Fruit fly (Drosophila melanogaster) whole organism, embryonic: ENCODE results near the gene melt.
A peak's percentile ranks its signal among the peaks of the same experiment; 100 is the strongest.

ENCODE experiments used
- Antp ChIP-seq: fragments of 200-800 bp; sonication (Bioruptor generic); optimal IDR thresholded peaks from 3 replicates; lab custom pipeline; 2016; ENCODE audit warnings: missing biosample characterization, missing genetic modification characterization
- CG10209 ChIP-seq: fragments of 200-800 bp; sonication (Bioruptor generic); optimal IDR thresholded peaks from 3 replicates; lab custom pipeline; 2017; ENCODE audit warnings: missing biosample characterization, mild to moderate bottlenecking, missing genetic modification characterization, missing genetic modification reagents
- CG10979 ChIP-seq: fragments of 200-800 bp; sonication (Bioruptor generic); optimal IDR thresholded peaks from 2 replicates; lab custom pipeline; 2018; ENCODE audit warnings: missing biosample characterization, mild to moderate bottlenecking, missing genetic modification characterization, moderate library complexity
- CG1233 ChIP-seq: fragments of 200-800 bp; sonication (Bioruptor generic); optimal IDR thresholded peaks from 4 replicates; lab custom pipeline; 2018; ENCODE audit warnings: missing biosample characterization, mild to moderate bottlenecking, missing genetic modification characterization
- CG12659 ChIP-seq: fragments of 200-800 bp; sonication (Bioruptor generic); optimal IDR thresholded peaks from 3 replicates; lab custom pipeline; 2017; ENCODE audit warnings: mild to moderate bottlenecking, missing biosample characterization, missing genetic modification reagents, missing genetic modification characterization
- CG14667 ChIP-seq: fragments of 200-800 bp; sonication (Bioruptor generic); IDR thresholded peaks from 2 replicates; pipeline ENCODE4 v1.3.6; 2022; ENCODE audit warnings: missing biosample characterization, missing genetic modification characterization
- CG15269 ChIP-seq: fragments of 200-800 bp; sonication (Bioruptor generic); optimal IDR thresholded peaks from 2 replicates; lab custom pipeline; 2018; ENCODE audit warnings: missing biosample characterization, mild to moderate bottlenecking, missing genetic modification characterization, moderate library complexity
- CG1602 ChIP-seq: fragments of 200-800 bp; sonication (Bioruptor generic); optimal IDR thresholded peaks from 3 replicates; lab custom pipeline; 2016; ENCODE audit warnings: missing biosample characterization, missing genetic modification characterization
- CG1603 ChIP-seq: fragments of 200-800 bp; sonication (Bioruptor generic); optimal IDR thresholded peaks from 2 replicates; lab custom pipeline; 2019; ENCODE audit warnings: missing biosample characterization, mild to moderate bottlenecking, missing genetic modification characterization, moderate library complexity
- CG16863 ChIP-seq: fragments of 200-800 bp; sonication (Bioruptor generic); optimal IDR thresholded peaks from 3 replicates; lab custom pipeline; 2016; ENCODE audit warnings: missing biosample characterization, missing genetic modification characterization
- CG17186 ChIP-seq: fragments of 200-800 bp; sonication (Bioruptor generic); optimal IDR thresholded peaks from 3 replicates; lab custom pipeline; 2017; ENCODE audit warnings: missing biosample characterization, missing genetic modification reagents, missing genetic modification characterization
- CG18619 ChIP-seq: fragments of 200-800 bp; sonication (Bioruptor generic); optimal IDR thresholded peaks from 3 replicates; lab custom pipeline; 2017; ENCODE audit warnings: missing biosample characterization, mild to moderate bottlenecking, missing genetic modification characterization
- CG3163 ChIP-seq: fragments of 200-800 bp; sonication (Bioruptor generic); optimal IDR thresholded peaks from 3 replicates; lab custom pipeline; 2016; ENCODE audit warnings: missing biosample characterization, missing genetic modification characterization
- CG32767 ChIP-seq: fragments of 200-800 bp; sonication (Bioruptor generic); IDR thresholded peaks from 2 replicates; pipeline ENCODE4 v1.3.6; 2022; ENCODE audit warnings: missing biosample characterization, missing genetic modification characterization
- CG3726 ChIP-seq: fragments of 200-800 bp; sonication (Bioruptor generic); IDR thresholded peaks from 3 replicates; pipeline ENCODE4, ENCODE4 v1.3.6; 2022; ENCODE audit warnings: missing biosample characterization, missing genetic modification characterization
- CG3995 ChIP-seq: fragments of 200-800 bp; sonication (Bioruptor generic); optimal IDR thresholded peaks from 3 replicates; lab custom pipeline; 2016; ENCODE audit warnings: missing biosample characterization, missing genetic modification characterization
- CG4730 ChIP-seq: fragments of 200-800 bp; sonication (Bioruptor generic); IDR thresholded peaks from 2 replicates; pipeline ENCODE4 v1.3.6; 2022; ENCODE audit warnings: missing biosample characterization, missing genetic modification characterization
- CG6175 ChIP-seq: fragments of 200-800 bp; sonication (Bioruptor generic); IDR thresholded peaks from 3 replicates; pipeline ENCODE4 v1.3.6; 2022; ENCODE audit warnings: missing biosample characterization, missing genetic modification characterization
- CG6791 ChIP-seq: fragments of 200-800 bp; sonication (Bioruptor generic); IDR thresholded peaks from 3 replicates; pipeline ENCODE4 v1.3.6; 2022; ENCODE audit warnings: missing biosample characterization, missing genetic modification characterization; ENCODE audit not compliant: partially characterized antibody
- CG6854 ChIP-seq: fragments of 200-800 bp; sonication (Bioruptor generic); optimal IDR thresholded peaks from 3 replicates; lab custom pipeline; 2017; ENCODE audit warnings: missing biosample characterization, mild to moderate bottlenecking, missing genetic modification characterization
- CG9727 ChIP-seq: fragments of 200-800 bp; sonication (Bioruptor generic); optimal IDR thresholded peaks from 3 replicates; lab custom pipeline; 2017; ENCODE audit warnings: missing biosample characterization, mild to moderate bottlenecking, missing genetic modification characterization
- CG9932 ChIP-seq: fragments of 200-800 bp; sonication (Bioruptor generic); IDR thresholded peaks from 2 replicates; pipeline ENCODE4 v1.3.6; 2022; ENCODE audit warnings: missing biosample characterization, missing genetic modification characterization
- Chrac-16 ChIP-seq: fragments of 200-800 bp; sonication (Bioruptor generic); optimal IDR thresholded peaks from 3 replicates; lab custom pipeline; 2016; ENCODE audit warnings: missing biosample characterization, missing genetic modification characterization
- Dip3 ChIP-seq: fragments of 200-800 bp; sonication (Bioruptor generic); optimal IDR thresholded peaks from 3 replicates; lab custom pipeline; 2016; ENCODE audit warnings: missing biosample characterization, missing genetic modification characterization
- Doc2 ChIP-seq: fragments of 200-800 bp; sonication (Bioruptor generic); IDR thresholded peaks from 2 replicates; pipeline ENCODE4 v1.3.6; 2022; ENCODE audit warnings: missing biosample characterization, missing genetic modification characterization
- Fer3 ChIP-seq: fragments of 200-800 bp; sonication (Bioruptor generic); optimal IDR thresholded peaks from 2 replicates; lab custom pipeline; 2018; ENCODE audit warnings: missing biosample characterization, mild to moderate bottlenecking, missing genetic modification characterization, moderate library complexity
- GATAe ChIP-seq: fragments of 200-800 bp; sonication (Bioruptor generic); conservative IDR thresholded peaks from 2 replicates; pipeline ENCODE4 v1.3.6; 2022; ENCODE audit warnings: missing biosample characterization, missing genetic modification characterization
- MTF-1 ChIP-seq: fragments of 200-800 bp; sonication (Bioruptor generic); optimal IDR thresholded peaks from 2 replicates; lab custom pipeline; 2018; ENCODE audit warnings: missing biosample characterization, mild to moderate bottlenecking, missing genetic modification characterization, borderline replicate concordance
- Oaz ChIP-seq: fragments of 200-800 bp; sonication (Bioruptor generic); IDR thresholded peaks from 2 replicates; pipeline ENCODE4 v1.3.6; 2022; ENCODE audit warnings: missing biosample characterization, missing genetic modification characterization
- Sry-β ChIP-seq: fragments of 200-800 bp; sonication (Bioruptor generic); optimal IDR thresholded peaks from 2 replicates; lab custom pipeline; 2018; ENCODE audit warnings: missing biosample characterization, mild to moderate bottlenecking, missing genetic modification characterization, moderate library complexity
- ac ChIP-seq: fragments of 200-800 bp; sonication (Bioruptor generic); optimal IDR thresholded peaks from 3 replicates; lab custom pipeline; 2017; ENCODE audit warnings: missing biosample characterization, mild to moderate bottlenecking, missing genetic modification characterization
- amos ChIP-seq: fragments of 200-800 bp; sonication (Bioruptor generic); IDR thresholded peaks from 2 replicates; pipeline ENCODE4 v1.3.6; 2022; ENCODE audit warnings: missing biosample characterization, missing genetic modification characterization; ENCODE audit not compliant: partially characterized antibody
- cad ChIP-seq: fragments of >200 bp; optimal IDR thresholded peaks from 2 replicates; lab custom pipeline; 2017; ENCODE audit warnings: missing biosample characterization, missing genetic modification characterization
- caup ChIP-seq: fragments of 200-800 bp; sonication (Bioruptor generic); optimal IDR thresholded peaks from 3 replicates; lab custom pipeline; 2017; ENCODE audit warnings: missing biosample characterization, mild to moderate bottlenecking, missing genetic modification characterization, moderate library complexity; ENCODE audit not compliant: severe bottlenecking
- da ChIP-seq: fragments of 200-800 bp; sonication (Bioruptor generic); optimal IDR thresholded peaks from 2 replicates; lab custom pipeline; 2016; ENCODE audit warnings: missing biosample characterization, missing genetic modification characterization
- danr ChIP-seq: fragments of 200-800 bp; sonication (Bioruptor generic); IDR thresholded peaks from 2 replicates; pipeline ENCODE4 v1.3.6; 2022; ENCODE audit warnings: missing biosample characterization, missing genetic modification characterization
- dati ChIP-seq: fragments of 200-800 bp; sonication (Bioruptor generic); IDR thresholded peaks from 2 replicates; pipeline ENCODE4 v1.3.6; 2022; ENCODE audit warnings: missing biosample characterization, missing genetic modification characterization
- dimm ChIP-seq: fragments of 200-800 bp; sonication (Bioruptor generic); IDR thresholded peaks from 2 replicates; pipeline ENCODE4 v1.3.6; 2022; ENCODE audit warnings: missing biosample characterization, missing genetic modification characterization
- fru ChIP-seq: fragments of >200 bp; optimal IDR thresholded peaks from 2 replicates; lab custom pipeline; 2017
- insv ChIP-seq, 2 experiments: fragments of 200-800 bp; sonication (Bioruptor generic); optimal IDR thresholded peaks; 3 replicates each; lab custom pipeline; 2016 to 2018; ENCODE audit warnings: missing biosample characterization in 2 of 2, missing genetic modification characterization in 2 of 2
- knrl ChIP-seq: fragments of 200-800 bp; sonication (Bioruptor generic); IDR thresholded peaks from 3 replicates; pipeline ENCODE4 v1.3.6; 2022; ENCODE audit warnings: missing biosample characterization, missing genetic modification characterization; ENCODE audit not compliant: partially characterized antibody
- onecut ChIP-seq: fragments of 200-800 bp; sonication (Bioruptor generic); IDR thresholded peaks from 2 replicates; pipeline ENCODE4 v1.3.6; 2022; ENCODE audit warnings: missing biosample characterization, missing genetic modification characterization
- pb ChIP-seq: fragments of 200-800 bp; sonication (Bioruptor generic); optimal IDR thresholded peaks from 3 replicates; lab custom pipeline; 2016; ENCODE audit warnings: missing biosample characterization, missing genetic modification characterization
- phol ChIP-seq: fragments of 200-800 bp; sonication (Bioruptor generic); optimal IDR thresholded peaks from 3 replicates; lab custom pipeline; 2018; ENCODE audit warnings: missing biosample characterization, mild to moderate bottlenecking, missing genetic modification characterization, moderate library complexity
- sens-2 ChIP-seq: fragments of 200-800 bp; sonication (Bioruptor generic); IDR thresholded peaks from 2 replicates; pipeline ENCODE4 v1.3.6; 2022; ENCODE audit warnings: missing biosample characterization, missing genetic modification characterization
- sim ChIP-seq: fragments of 200-800 bp; sonication (Bioruptor generic); IDR thresholded peaks from 2 replicates; pipeline ENCODE4 v1.3.6; 2022; ENCODE audit warnings: missing biosample characterization, missing genetic modification characterization
- sqz ChIP-seq: fragments of 200-800 bp; sonication (Bioruptor generic); optimal IDR thresholded peaks from 3 replicates; lab custom pipeline; 2018; ENCODE audit warnings: missing biosample characterization, mild to moderate bottlenecking, missing genetic modification characterization
- usp ChIP-seq: fragments of >200 bp; optimal IDR thresholded peaks from 2 replicates; lab custom pipeline; 2017; ENCODE audit warnings: missing biosample characterization, missing genetic modification characterization
- yki ChIP-seq: fragments of >200 bp; optimal IDR thresholded peaks from 3 replicates; lab custom pipeline; 2018

The melt gene

DNA sequence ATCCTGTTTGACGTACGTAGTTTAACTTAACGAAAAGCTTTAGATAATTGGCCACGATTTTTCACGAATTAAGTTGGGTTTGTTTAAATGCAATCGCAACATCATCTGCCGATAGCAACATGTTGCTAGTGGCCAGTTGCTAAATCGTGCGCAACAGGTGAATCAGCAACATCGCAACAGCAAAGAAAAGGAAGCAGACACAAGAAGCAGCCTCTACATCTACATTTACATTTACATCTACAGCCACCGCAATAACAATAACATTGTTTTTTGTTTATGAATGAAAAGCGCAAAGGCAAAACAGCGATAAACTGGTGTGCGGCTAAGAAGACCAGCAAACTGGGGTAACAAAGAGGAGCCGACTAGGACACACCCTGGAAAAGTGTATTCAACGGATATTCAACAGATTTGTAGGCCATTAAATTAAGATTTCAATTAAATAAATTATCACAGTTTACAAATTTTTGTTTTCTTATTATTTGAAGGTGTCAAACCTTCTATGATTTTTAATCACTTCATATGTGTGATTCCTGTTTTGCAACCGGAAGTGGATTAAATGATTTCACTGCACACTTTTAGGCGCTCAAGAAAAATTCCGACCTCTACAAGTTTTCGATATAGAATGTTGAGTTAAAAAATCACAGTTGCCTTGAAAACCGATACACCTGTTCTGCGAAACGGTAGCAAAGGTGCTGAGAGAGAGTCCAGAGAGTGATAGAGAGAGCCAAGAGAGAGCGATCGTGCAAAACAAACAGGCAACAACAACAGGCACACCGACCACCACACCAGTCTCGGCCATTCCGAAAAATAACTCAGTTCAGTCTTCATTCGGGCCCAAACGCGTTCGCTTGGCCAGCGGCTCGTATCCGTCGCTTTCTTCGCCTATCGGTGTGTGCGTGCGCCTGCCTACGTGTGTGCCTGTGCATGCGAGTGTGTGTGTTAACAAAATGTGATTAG, at the start of gene melt (continued):
- TF ChIP-seq insv (GFP tag; optimal IDR thresholded peaks at IDR 0.05; lab: Kevin White, UChicago) (peak; percentile 37 to 56), usp (GFP tag; lab: Kevin White, UChicago) (no peak), CG16863 (GFP tag; lab: Kevin White, UChicago) (peak; percentile 83), CG3163 (GFP tag; lab: Kevin White, UChicago) (peak; percentile 69), CG6791 (GFP tag; lab: Robert Waterston, UW) (no peak; the same call in 2 of the 3 replicates), sens-2 (GFP tag; lab: Robert Waterston, UW) (peak; percentile 43; the same call in 1 of the 2 replicates), CG1603 (tag; lab: Kevin White, UChicago) (peak; percentile 52), Fer3 (tag; lab: Kevin White, UChicago) (peak; percentile 73), Doc2 (GFP tag; lab: Robert Waterston, UW) (peak; percentile 63; the same call in 1 of the 2 replicates), Oaz (GFP tag; lab: Robert Waterston, UW) (no peak; the same call in 1 of the 2 replicates), CG1602 (GFP tag; lab: Kevin White, UChicago) (peak; percentile 89), Dip3 (GFP tag; lab: Kevin White, UChicago) (peak; percentile 86), sqz (GFP tag; lab: Kevin White, UChicago) (peak; percentile 60), CG10209 (peak; percentile 91), fru (lab: Kevin White, UChicago) (no peak), CG12659 (peak; percentile 92), cad (GFP tag; lab: Kevin White, UChicago) (no peak), danr (GFP tag; lab: Robert Waterston, UW) (peak; percentile 51; the same call in 1 of the 2 replicates), CG14667 (GFP tag; lab: Robert Waterston, UW) (peak; percentile 76), CG32767 (GFP tag; lab: Robert Waterston, UW) (peak; percentile 74; the same call in 1 of the 2 replicates), knrl (GFP tag; lab: Robert Waterston, UW) (peak; percentile 20; the same call in 1 of the 3 replicates), dimm (GFP tag; lab: Robert Waterston, UW) (0 out of 2 replicates have a peak, but pooled peaks have one; percentile 25), CG1233 (GFP tag; lab: Kevin White, UChicago) (peak; percentile 90), Chrac-16 (GFP tag; lab: Kevin White, UChicago) (peak; percentile 85), CG6175 (GFP tag; lab: Robert Waterston, UW) (no peak), Antp (GFP tag; lab: Kevin White, UChicago) (peak; percentile 84), da (GFP tag; lab: Kevin White, UChicago) (peak; percentile 74), CG18619 (GFP tag; lab: Kevin White, UChicago) (peak; percentile 89), onecut (GFP tag; lab: Robert Waterston, UW) (peak; percentile 66), CG17186 (GFP tag; lab: Kevin White, UChicago) (peak; percentile 5), yki (lab: Kevin White, UChicago) (peak; percentile 64), CG4730 (peak; percentile 64), caup (GFP tag; lab: Kevin White, UChicago) (peak; percentile 81), Sry-β (GFP tag; lab: Kevin White, UChicago) (peak; percentile 14), amos (peak; percentile 56), CG3726 (no peak), MTF-1 (GFP tag; lab: Kevin White, UChicago) (no peak), dati (GFP tag; lab: Robert Waterston, UW) (no peak), CG6854 (peak; percentile 84), CG10979 (tag; lab: Kevin White, UChicago) (peak; percentile 89), CG3995 (GFP tag; lab: Kevin White, UChicago) (peak; percentile 56), CG9727 (GFP tag; lab: Kevin White, UChicago) (peak; percentile 95), CG9932 (GFP tag; lab: Robert Waterston, UW) (peak; percentile 78), phol (tag; lab: Kevin White, UChicago) (peak; percentile 90), pb (peak; percentile 83), CG15269 (tag; lab: Kevin White, UChicago) (peak; percentile 87), sim (GFP tag; lab: Robert Waterston, UW) (no peak), GATAe (GFP tag; lab: Robert Waterston, UW) (no peak), ac (GFP tag; lab: Kevin White, UChicago) (peak; percentile 70)
